Worm (Caenorhabditis elegans) whole organism, midembryonic: Measurements from ENCODE around the gene R07E5.6.

Source experiments
- T22C8.4 ChIP-seq: fragments of 200-800 bp; sonication (Bioruptor generic); IDR thresholded peaks from 2 replicates; pipeline ENCODE4 v1.3.6; 2022; ENCODE audit warnings: missing genetic modification characterization, missing compliant biosample characterization
- cog-1 ChIP-seq: sonication (generic microtip); optimal IDR thresholded peaks from 2 replicates; lab custom pipeline; 2016; ENCODE audit warnings: missing genetic modification characterization, missing compliant biosample characterization
- flt-1 ChIP-seq: fragments of 200-800 bp; sonication (Bioruptor generic); IDR thresholded peaks from 2 replicates; pipeline ENCODE4 v1.3.6; 2022; ENCODE audit warnings: missing genetic modification characterization, missing compliant biosample characterization
- klf-2 ChIP-seq: fragments of 200-800 bp; sonication (Bioruptor generic); conservative IDR thresholded peaks from 2 replicates; pipeline ENCODE4 v1.3.6; 2022; ENCODE audit warnings: missing genetic modification reagents, missing genetic modification characterization, missing compliant biosample characterization
- med-1 ChIP-seq: sonication (generic microtip); optimal IDR thresholded peaks from 2 replicates; lab custom pipeline; 2017; ENCODE audit warnings: missing genetic modification characterization, mild to moderate bottlenecking, missing compliant biosample characterization, antibody characterized with exemption, missing genetic modification reagents; ENCODE audit not compliant: insufficient read depth
- ref-1 ChIP-seq: fragments of 200-800 bp; sonication (Bioruptor generic); conservative IDR thresholded peaks from 2 replicates; pipeline ENCODE4 v1.3.6; 2022; ENCODE audit warnings: missing genetic modification reagents, missing genetic modification characterization, missing compliant biosample characterization
- tab-1 ChIP-seq: fragments of 200-800 bp; sonication (Bioruptor generic); IDR thresholded peaks from 2 replicates; pipeline ENCODE4 v1.3.6; 2022; ENCODE audit warnings: missing genetic modification characterization, missing compliant biosample characterization
- ztf-23 ChIP-seq: fragments of 200-800 bp; sonication (Bioruptor generic); IDR thresholded peaks from 2 replicates; pipeline ENCODE4 v1.3.6; 2022; ENCODE audit warnings: missing genetic modification reagents, missing genetic modification characterization, missing compliant biosample characterization
- ztf-29 ChIP-seq: fragments of 200-800 bp; sonication (Bioruptor generic); IDR thresholded peaks from 2 replicates; pipeline ENCODE4 v1.3.6; 2022; ENCODE audit warnings: missing genetic modification reagents, missing genetic modification characterization, missing compliant biosample characterization

Gene R07E5.6

ce11 chrIII:4369381-4369809 lies 29.2 kb upstream of the R07E5.6 start:
- TF ChIP-seq flt-1 (GFP tag; lab: Robert Waterston, UW) (peak; percentile 93), T22C8.4 (GFP tag; lab: Robert Waterston, UW) (peak; percentile 66; the same call in 1 of the 2 replicates), ztf-29 (0 out of 2 replicates have a peak, but pooled peaks have one; percentile 56), cog-1 (peak; percentile 27), ztf-23 (GFP tag; lab: Robert Waterston, UW) (peak; percentile 85), klf-2 (GFP tag; lab: Robert Waterston, UW) (0 out of 2 replicates have a peak, but pooled peaks have one; percentile 62), tab-1 (GFP tag; lab: Robert Waterston, UW) (peak; percentile 87), ref-1 (GFP tag; lab: Robert Waterston, UW) (peak; percentile 63)

ce11 chrIII:4370585-4370984 lies 28.0 kb upstream of the R07E5.6 start, which contains the start of gene ckb-3:
Gene ckb-3 (plus strand): TSS chrIII:4370885.
- no peak for TF ChIP-seq klf-2 (GFP tag; lab: Robert Waterston, UW)
- TF ChIP-seq cog-1: no peak
- no peak for TF ChIP-seq flt-1 (GFP tag; lab: Robert Waterston, UW)
- TF ChIP-seq med-1: no peak
- no peak for TF ChIP-seq T22C8.4 (GFP tag; lab: Robert Waterston, UW)
- TF ChIP-seq ztf-29: no peak
- TF ChIP-seq ztf-23 (GFP tag; lab: Robert Waterston, UW): no peak
- no peak for TF ChIP-seq ref-1 (GFP tag; lab: Robert Waterston, UW)
- no peak for TF ChIP-seq tab-1 (GFP tag; lab: Robert Waterston, UW)

ce11 chrIII:4372894-4373293 lies 25.7 kb upstream of the R07E5.6 start:
- no peak for TF ChIP-seq ztf-23 (GFP tag; lab: Robert Waterston, UW)
- TF ChIP-seq ref-1 (GFP tag; lab: Robert Waterston, UW): no peak
- TF ChIP-seq klf-2 (GFP tag; lab: Robert Waterston, UW): no peak
- TF ChIP-seq tab-1 (GFP tag; lab: Robert Waterston, UW): no peak

ce11 chrIII:4374854-4375253 lies 23.7 kb upstream of the R07E5.6 start, which contains the start of gene pals-26:
Gene pals-26 (plus strand): TSS chrIII:4375154.
- TF ChIP-seq cog-1: no peak
- no peak for TF ChIP-seq ref-1 (GFP tag; lab: Robert Waterston, UW)
- TF ChIP-seq ztf-23 (GFP tag; lab: Robert Waterston, UW): no peak
- TF ChIP-seq flt-1 (GFP tag; lab: Robert Waterston, UW): no peak

- TF ChIP-seq ztf-23 (GFP tag; lab: Robert Waterston, UW): peak; percentile 83
- TF ChIP-seq T22C8.4 (GFP tag; lab: Robert Waterston, UW): peak; percentile 42
- TF ChIP-seq tab-1 (GFP tag; lab: Robert Waterston, UW): peak; percentile 83
- TF ChIP-seq flt-1 (GFP tag; lab: Robert Waterston, UW): peak; percentile 91
- TF ChIP-seq klf-2 (GFP tag; lab: Robert Waterston, UW): peak; percentile 66
- TF ChIP-seq med-1: peak; percentile 5
- TF ChIP-seq cog-1: peak; percentile 56
- TF ChIP-seq ztf-29: peak; percentile 83
- peak; percentile 50; the same call in 1 of the 2 replicates for TF ChIP-seq ref-1 (GFP tag; lab: Robert Waterston, UW)
Observed at ce11 chrIII:4378600-4379293, 19.8 kb upstream of the R07E5.6 start.

- TF ChIP-seq T22C8.4 (GFP tag; lab: Robert Waterston, UW): no peak
- TF ChIP-seq klf-2 (GFP tag; lab: Robert Waterston, UW): no peak
- no peak for TF ChIP-seq tab-1 (GFP tag; lab: Robert Waterston, UW)
- TF ChIP-seq med-1: no peak
- no peak for TF ChIP-seq ztf-29
- TF ChIP-seq ztf-23 (GFP tag; lab: Robert Waterston, UW): no peak
- no peak for TF ChIP-seq cog-1
- TF ChIP-seq flt-1 (GFP tag; lab: Robert Waterston, UW): no peak
- TF ChIP-seq ref-1 (GFP tag; lab: Robert Waterston, UW): no peak
Observed at ce11 chrIII:4379717-4380116, 18.8 kb upstream of the R07E5.6 start, which contains the start of gene B0284.3. Gene B0284.3 (minus strand): TSS chrIII:4379817.

- no peak for TF ChIP-seq ztf-23 (GFP tag; lab: Robert Waterston, UW)
- TF ChIP-seq ztf-29: no peak
- TF ChIP-seq T22C8.4 (GFP tag; lab: Robert Waterston, UW): no peak
- TF ChIP-seq ref-1 (GFP tag; lab: Robert Waterston, UW): no peak
- peak; percentile 11 for TF ChIP-seq cog-1
- no peak for TF ChIP-seq flt-1 (GFP tag; lab: Robert Waterston, UW)
Observed at ce11 chrIII:4380835-4381234, 17.7 kb upstream of the R07E5.6 start.

ce11 chrIII:4381343-4381742 lies 17.2 kb upstream of the R07E5.6 start, which contains the start of gene pals-27:
Gene pals-27 (plus strand): TSS chrIII:4381643.
- TF ChIP-seq med-1 (no peak), klf-2 (GFP tag; lab: Robert Waterston, UW) (no peak)

- TF ChIP-seq tab-1 (GFP tag; lab: Robert Waterston, UW): no peak
- TF ChIP-seq flt-1 (GFP tag; lab: Robert Waterston, UW): no peak
- TF ChIP-seq ref-1 (GFP tag; lab: Robert Waterston, UW): no peak
- no peak for TF ChIP-seq ztf-23 (GFP tag; lab: Robert Waterston, UW)
Observed at ce11 chrIII:4382118-4382517, 16.4 kb upstream of the R07E5.6 start.

ce11 chrIII:4384487-4384886 lies 14.1 kb upstream of the R07E5.6 start, which contains the start of gene pals-28:
Gene pals-28 (plus strand): TSS chrIII:4384787.
- TF ChIP-seq T22C8.4 (GFP tag; lab: Robert Waterston, UW) (no peak), cog-1 (no peak), tab-1 (GFP tag; lab: Robert Waterston, UW) (no peak), med-1 (no peak), ztf-23 (GFP tag; lab: Robert Waterston, UW) (no peak), klf-2 (GFP tag; lab: Robert Waterston, UW) (no peak), ztf-29 (no peak), ref-1 (GFP tag; lab: Robert Waterston, UW) (no peak), flt-1 (GFP tag; lab: Robert Waterston, UW) (no peak)
